Worm (Caenorhabditis elegans) whole organism, L4/young adult: Measurements from ENCODE around the gene C37E2.2.

Experiments used
- W03F9.2 ChIP-seq: fragments of 150-350 bp; optimal IDR thresholded peaks from 2 replicates; lab custom pipeline; 2014; ENCODE audit warnings: missing biosample characterization, missing genetic modification characterization
- dao-5 ChIP-seq: sonication (generic microtip); optimal IDR thresholded peaks from 2 replicates; lab custom pipeline; 2016; ENCODE audit warnings: missing genotype, missing genetic modification characterization, moderate library complexity, missing compliant biosample characterization
- him-1 ChIP-seq: sonication (generic microtip); optimal IDR thresholded peaks from 2 replicates; lab custom pipeline; 2016; ENCODE audit warnings: missing genotype, missing genetic modification reagents, missing genetic modification characterization, missing compliant biosample characterization

C37E2.2 gene

DNA sequence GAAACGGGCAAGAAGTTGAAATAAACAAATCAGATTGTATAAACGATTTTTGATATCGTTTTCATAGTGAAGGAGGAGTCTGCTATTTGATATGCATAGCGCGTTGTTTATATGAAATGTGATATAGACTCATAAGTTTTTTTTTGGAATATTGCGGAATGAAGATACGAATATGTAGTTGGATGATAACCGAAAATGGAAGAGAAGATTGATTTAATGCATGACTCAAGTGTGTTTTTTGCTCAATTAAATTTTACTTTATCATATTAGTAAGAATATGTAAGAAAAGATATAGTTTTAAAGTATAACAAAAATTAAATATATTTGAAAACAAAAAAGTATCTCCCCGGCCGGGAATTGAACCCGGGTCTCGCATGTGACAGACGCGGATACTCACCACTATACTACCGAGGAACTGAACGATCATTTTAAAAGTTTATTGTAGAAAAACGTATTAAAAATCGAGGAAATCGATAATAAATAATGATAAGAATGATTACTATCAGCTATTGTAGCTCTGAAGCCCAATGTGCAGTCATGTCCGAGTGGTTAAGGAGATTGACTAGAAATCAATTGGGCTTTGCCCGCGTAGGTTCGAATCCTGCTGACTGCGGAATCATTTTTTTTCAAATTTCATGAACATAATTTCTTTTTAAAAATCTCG lies 14.0 kb upstream of the C37E2.2 start, which contains the start of gene lgc-25:
lgc-25 (minus strand) TSS at position 51 of the 664 bp plus-strand sequence.
- TF ChIP-seq him-1 (tag; lab: Kevin White, UChicago) = no peak
- TF ChIP-seq dao-5 (tag; lab: Kevin White, UChicago) = peak; percentile 20
- TF ChIP-seq W03F9.2 = peak; percentile 23

- TF ChIP-seq dao-5 (tag; lab: Kevin White, UChicago) (no peak), him-1 (tag; lab: Kevin White, UChicago) (no peak), W03F9.2 (no peak)
These were observed 11.6 kb upstream of the C37E2.2 start, which contains the start of gene vha-20 for ce11 chrX:14164234-14164633. TSS of gene vha-20 (minus strand) at chrX:14164506.

DNA sequence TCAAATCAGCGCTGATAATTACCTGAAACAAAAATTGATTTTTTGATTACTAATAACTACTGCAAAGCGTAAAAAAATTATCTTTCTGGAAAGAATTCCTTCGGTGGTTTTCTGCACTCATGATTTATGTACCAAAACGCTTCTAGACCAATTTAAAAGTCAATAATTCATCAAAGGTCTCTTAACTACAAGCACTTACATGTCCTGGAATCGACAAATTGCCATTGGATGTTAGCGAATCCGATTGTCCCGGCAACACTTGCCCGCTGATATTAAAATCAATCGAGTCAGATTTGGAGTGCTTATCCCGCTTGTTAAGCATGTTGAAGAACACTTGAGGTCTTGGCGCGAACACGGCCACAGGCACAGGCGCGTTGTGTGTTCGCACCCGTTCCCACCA lies 10.7 kb upstream of the C37E2.2 start:
- TF ChIP-seq him-1 (tag; lab: Kevin White, UChicago) = no peak
- no peak for TF ChIP-seq dao-5 (tag; lab: Kevin White, UChicago)
- TF ChIP-seq W03F9.2 = no peak

ce11 chrX:14169569-14170031 lies 6.2 kb upstream of the C37E2.2 start, which contains the start of gene sym-4:
TSS of gene sym-4 (minus strand) at chrX:14169619.
- peak; percentile 26 for TF ChIP-seq him-1 (tag; lab: Kevin White, UChicago)
- TF ChIP-seq W03F9.2 = peak; percentile 84
- TF ChIP-seq dao-5 (tag; lab: Kevin White, UChicago) = no peak

ce11 chrX:14173850-14174249 lies 2.0 kb upstream of the C37E2.2 start, which contains the start of gene idhb-1:
TSS of gene idhb-1 (minus strand) at chrX:14174063.
- peak; percentile 46 for TF ChIP-seq W03F9.2
- no peak for TF ChIP-seq him-1 (tag; lab: Kevin White, UChicago)

- no peak for TF ChIP-seq W03F9.2
- no peak for TF ChIP-seq him-1 (tag; lab: Kevin White, UChicago)
- no peak for TF ChIP-seq dao-5 (tag; lab: Kevin White, UChicago)
These were observed 2.8 kb downstream of the C37E2.2 start, which contains the start of gene C37E2.10 for ce11 chrX:14178688-14179087. TSS of gene C37E2.10 (plus strand) at chrX:14178988.

DNA sequence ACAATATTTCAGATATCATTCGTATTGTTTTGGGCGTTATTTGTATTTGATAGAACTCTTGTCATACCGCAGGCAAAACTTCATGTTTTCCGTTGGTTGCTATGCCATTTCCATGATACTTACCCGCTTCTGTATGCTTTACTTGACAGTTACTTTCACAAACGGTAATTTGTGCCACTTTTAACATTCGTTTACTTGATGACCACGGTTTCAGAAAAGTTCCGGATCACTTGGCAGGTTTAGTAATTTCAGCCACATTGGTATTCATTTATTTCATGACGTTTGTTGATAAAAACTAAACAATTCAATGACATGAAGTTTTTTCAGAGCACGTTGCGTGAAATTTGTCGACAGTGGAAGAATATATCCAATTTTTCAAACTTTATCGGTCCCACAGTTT lies 3.6 kb downstream of the C37E2.2 start:
- no peak for TF ChIP-seq him-1 (tag; lab: Kevin White, UChicago)
- TF ChIP-seq dao-5 (tag; lab: Kevin White, UChicago) = no peak
- no peak for TF ChIP-seq W03F9.2

ce11 chrX:14180151-14180550 lies 4.3 kb downstream of the C37E2.2 start, which contains the start of gene C37E2.3:
TSS of gene C37E2.3 (plus strand) at chrX:14180451.
- TF ChIP-seq W03F9.2 (no peak), him-1 (tag; lab: Kevin White, UChicago) (no peak), dao-5 (tag; lab: Kevin White, UChicago) (no peak)

DNA sequence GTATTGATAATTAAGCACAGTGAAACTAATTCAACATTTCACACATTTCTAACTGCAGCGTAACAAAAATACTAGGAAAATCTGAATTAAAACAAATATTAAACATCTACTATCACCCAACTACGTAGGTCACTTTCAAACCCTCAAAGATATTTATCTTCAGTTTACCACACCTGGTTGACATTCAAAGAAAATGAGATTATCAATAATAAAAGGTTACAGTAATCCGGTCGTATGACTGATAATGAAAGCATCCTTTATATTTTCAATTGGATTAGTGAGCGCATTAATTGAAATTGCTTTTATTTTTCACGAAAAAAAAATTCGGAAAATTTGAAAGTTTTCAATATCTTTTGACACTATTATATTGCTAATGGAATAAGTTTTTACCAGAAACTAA lies 6.7 kb downstream of the C37E2.2 start:
- no peak for TF ChIP-seq W03F9.2

DNA sequence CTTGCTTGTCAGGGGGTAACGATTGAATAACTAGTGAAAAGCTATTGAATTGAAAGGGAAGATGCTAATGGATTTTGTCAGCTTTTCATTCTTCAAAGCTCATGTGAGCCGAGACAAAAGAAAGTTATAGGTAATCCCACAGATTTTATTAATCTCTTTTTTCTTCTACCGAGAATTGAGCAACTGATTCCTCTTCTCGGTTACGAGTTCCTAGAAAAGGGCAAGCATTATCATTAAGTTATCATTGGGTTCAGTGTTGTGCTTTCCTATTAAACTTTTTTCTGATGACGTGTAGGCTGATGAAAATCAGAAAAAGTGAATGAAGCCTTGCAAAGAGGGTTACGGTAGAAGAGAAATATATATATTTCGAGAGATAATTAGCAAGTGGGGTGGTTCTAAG lies 9.8 kb downstream of the C37E2.2 start:
- TF ChIP-seq W03F9.2 (no peak), dao-5 (tag; lab: Kevin White, UChicago) (no peak), him-1 (tag; lab: Kevin White, UChicago) (no peak)

ce11 chrX:14186466-14186865 lies 10.6 kb downstream of the C37E2.2 start, which contains the start of gene ceh-36:
TSS of gene ceh-36 (minus strand) at chrX:14186566.
- TF ChIP-seq W03F9.2 (no peak), him-1 (tag; lab: Kevin White, UChicago) (no peak), dao-5 (tag; lab: Kevin White, UChicago) (no peak)

ce11 chrX:14194251-14194650 lies 18.4 kb downstream of the C37E2.2 start:
- TF ChIP-seq dao-5 (tag; lab: Kevin White, UChicago) (no peak), W03F9.2 (no peak), him-1 (tag; lab: Kevin White, UChicago) (no peak)

DNA sequence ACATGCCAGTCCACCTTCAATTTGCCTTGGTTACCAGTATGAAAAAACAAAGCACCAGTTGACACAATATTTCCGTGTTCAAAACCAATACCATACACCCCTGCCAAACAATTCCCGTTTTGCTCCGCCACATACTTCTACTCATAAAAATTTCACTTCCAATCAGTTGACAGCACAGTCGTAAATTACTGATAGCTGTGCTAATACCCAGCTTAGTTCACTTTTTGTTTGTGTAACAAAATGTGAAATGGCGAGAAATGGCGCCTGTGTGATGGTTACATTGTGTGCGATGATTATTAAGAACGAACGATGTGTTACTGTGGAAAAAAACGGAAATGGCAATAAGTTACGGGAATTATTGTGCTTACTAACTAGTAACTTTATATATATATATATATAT lies 30.5 kb downstream of the C37E2.2 start:
- TF ChIP-seq W03F9.2 = no peak
- TF ChIP-seq dao-5 (tag; lab: Kevin White, UChicago) = no peak
- no peak for TF ChIP-seq him-1 (tag; lab: Kevin White, UChicago)

- no peak for TF ChIP-seq dao-5 (tag; lab: Kevin White, UChicago)
- no peak for TF ChIP-seq W03F9.2
- TF ChIP-seq him-1 (tag; lab: Kevin White, UChicago) = no peak
These were observed 32.1 kb downstream of the C37E2.2 start, which contains the start of gene ceh-37 for ce11 chrX:14207942-14208341. TSS of gene ceh-37 (minus strand) at chrX:14208000.

DNA sequence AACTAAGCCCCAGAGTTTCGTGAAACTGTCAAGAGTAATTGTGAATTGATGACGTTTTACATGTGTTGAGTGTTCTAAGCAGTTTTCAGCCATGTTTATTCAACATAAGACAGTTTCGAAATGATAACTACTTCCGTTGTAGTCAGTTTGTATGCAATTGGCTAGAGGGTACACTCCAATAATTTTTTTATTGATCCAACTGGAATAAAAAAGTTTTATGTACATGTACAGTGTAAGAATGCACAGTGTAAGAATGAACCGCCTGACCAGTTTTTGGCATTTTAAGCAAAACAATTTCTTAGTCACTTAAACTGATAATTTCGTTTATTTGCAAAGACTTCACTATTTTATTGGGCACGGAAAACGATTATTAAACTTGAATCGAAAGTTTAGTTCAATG lies 37.5 kb downstream of the C37E2.2 start:
- no peak for TF ChIP-seq W03F9.2
- TF ChIP-seq dao-5 (tag; lab: Kevin White, UChicago) = no peak
- no peak for TF ChIP-seq him-1 (tag; lab: Kevin White, UChicago)
